Worm (Caenorhabditis elegans) whole organism, L1 larva: ENCODE measurements around the gene F49A5.10.

ENCODE experiments used
- Y116A8C.19 ChIP-seq: sonication (generic microtip); optimal IDR thresholded peaks from 2 replicates; lab custom pipeline; 2016; ENCODE audit warnings: missing compliant biosample characterization, missing genetic modification characterization, borderline replicate concordance
- aha-1 ChIP-seq: fragments of 150-350 bp; optimal IDR thresholded peaks from 2 replicates; lab custom pipeline; 2014; ENCODE audit warnings: missing biosample characterization, missing genetic modification characterization
- aly-2 ChIP-seq: fragments of 150-350 bp; optimal IDR thresholded peaks from 2 replicates; lab custom pipeline; 2014; ENCODE audit warnings: missing biosample characterization, missing genetic modification characterization
- elt-2 ChIP-seq: sonication (generic microtip); optimal IDR thresholded peaks from 2 replicates; lab custom pipeline; 2016; ENCODE audit warnings: missing genetic modification characterization, mild to moderate bottlenecking, inconsistent platforms, missing compliant biosample characterization, missing genetic modification reagents
- ets-5 ChIP-seq: fragments of 200-800 bp; sonication (Bioruptor generic); IDR thresholded peaks from 2 replicates; pipeline ENCODE4 v1.3.6; 2022; ENCODE audit warnings: missing genetic modification characterization, missing compliant biosample characterization
- fkh-8 ChIP-seq: sonication (generic microtip); optimal IDR thresholded peaks from 2 replicates; lab custom pipeline; 2016; ENCODE audit warnings: mild to moderate bottlenecking, missing genetic modification characterization, missing compliant biosample characterization
- grh-1 ChIP-seq: fragments of 200-800 bp; sonication (Bioruptor generic); IDR thresholded peaks from 2 replicates; pipeline ENCODE4 v1.3.6; 2022; ENCODE audit warnings: missing genetic modification reagents, missing genetic modification characterization, missing compliant biosample characterization
- lin-35 ChIP-seq, 2 experiments: fragments of 150-350 bp; optimal IDR thresholded peaks; 2 replicates each; lab custom pipeline; 2014; ENCODE audit warnings: missing biosample characterization in 2 of 2, missing genetic modification characterization in 2 of 2, missing genetic modification reagents in 2 of 2
- nhr-76 ChIP-seq: sonication (generic microtip); optimal IDR thresholded peaks from 2 replicates; lab custom pipeline; 2017; ENCODE audit warnings: missing biosample characterization, missing genetic modification characterization
- pqm-1 ChIP-seq: sonication (generic microtip); optimal IDR thresholded peaks from 3 replicates; lab custom pipeline; 2017; ENCODE audit warnings: missing biosample characterization, missing genetic modification characterization
- snpc-4 ChIP-seq: fragments of 150-350 bp; optimal IDR thresholded peaks from 2 replicates; lab custom pipeline; 2014; ENCODE audit warnings: missing biosample characterization, missing genetic modification characterization
- ztf-11 ChIP-seq, 2 experiments: sonication (generic microtip); optimal IDR thresholded peaks; 2 replicates each; lab custom pipeline; 2016 to 2017; ENCODE audit warnings: missing genetic modification characterization in 2 of 2, missing biosample characterization in 1 of 2, missing compliant biosample characterization in 1 of 2

DNA sequence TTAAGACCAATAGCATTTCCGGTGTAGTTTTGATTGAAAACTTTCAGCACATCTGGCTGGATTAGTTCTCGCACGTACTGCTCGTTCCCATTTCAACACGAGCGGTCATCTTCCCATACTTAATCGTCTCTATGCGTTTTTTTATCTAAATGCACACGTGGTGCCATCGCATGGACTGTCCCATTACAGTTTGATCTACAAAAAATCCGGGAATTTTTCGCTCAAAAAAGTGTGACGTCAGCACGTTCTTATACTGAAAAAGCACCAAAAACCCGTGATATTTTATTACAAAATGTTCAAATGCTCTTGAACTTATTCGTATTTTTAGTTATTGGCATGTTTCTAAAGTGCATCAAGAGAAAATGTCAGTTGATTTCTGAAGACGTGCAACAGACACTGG is 46.9 kb downstream of the F49A5.10 start, which contains the start of gene Y102A5C.4:
- TF ChIP-seq ztf-11 (tag; optimal IDR thresholded peaks at IDR 0.05; lab: Kevin White, UChicago) (no peak), nhr-76 (tag; lab: Kevin White, UChicago) (no peak), Y116A8C.19 (tag; lab: Kevin White, UChicago) (no peak), aha-1 (tag; lab: Kevin White, UChicago) (no peak), fkh-8 (no peak), aly-2 (tag; lab: Kevin White, UChicago) (no peak), pqm-1 (tag; lab: Kevin White, UChicago) (no peak), grh-1 (GFP tag; lab: Robert Waterston, UW) (no peak), elt-2 (tag; lab: Kevin White, UChicago) (no peak), ets-5 (GFP tag; lab: Robert Waterston, UW) (no peak), snpc-4 (tag; lab: Kevin White, UChicago) (no peak), lin-35 (GFP tag; optimal IDR thresholded peaks at IDR 0.05; lab: Kevin White, UChicago) (no peak)
